Worm (Caenorhabditis elegans): Measurements from ENCODE around the gene F16G10.2.

The F16G10.2 gene

ce11 chrII:2359965-2360364 lies 15.1 kb upstream of the F16G10.2 start, which contains the start of gene F43C11.16:
TSS of gene F43C11.16 (minus strand) at chrII:2360065.
- TF ChIP-seq lin-39 (tag; optimal IDR thresholded peaks at IDR 0.05): no peak
- no peak for TF ChIP-seq C34F6.9 (tag; optimal IDR thresholded peaks at IDR 0.05)
- no peak for TF ChIP-seq nhr-237 (tag; optimal IDR thresholded peaks at IDR 0.05)
- TF ChIP-seq nhr-12 (tag; optimal IDR thresholded peaks at IDR 0.05): no peak
- TF ChIP-seq Y55F3AM.14 (GFP tag; optimal IDR thresholded peaks at IDR 0.05): no peak
- no peak for TF ChIP-seq mab-5 (tag; optimal IDR thresholded peaks at IDR 0.05)
- TF ChIP-seq ceh-82 (tag; optimal IDR thresholded peaks at IDR 0.05): no peak

- no peak for TF ChIP-seq sma-9 (GFP tag; optimal IDR thresholded peaks at IDR 0.05)
- TF ChIP-seq sma-9 (tag; optimal IDR thresholded peaks at IDR 0.05): no peak
- TF ChIP-seq ZK546.5 (tag; optimal IDR thresholded peaks at IDR 0.05): no peak
- no peak for TF ChIP-seq ama-1 (optimal IDR thresholded peaks at IDR 0.05)
- TF ChIP-seq nhr-25 (tag; optimal IDR thresholded peaks at IDR 0.05): no peak
- no peak for TF ChIP-seq ztf-11 (tag; optimal IDR thresholded peaks at IDR 0.05)
- no peak for TF ChIP-seq nhr-129 (tag; optimal IDR thresholded peaks at IDR 0.05)
- TF ChIP-seq nhr-10 (tag; optimal IDR thresholded peaks at IDR 0.05): no peak
- no peak for TF ChIP-seq snpc-4 (tag; optimal IDR thresholded peaks at IDR 0.05)
- no peak for TF ChIP-seq ztf-1 (GFP tag; conservative IDR thresholded peaks at IDR 0.05)
- TF ChIP-seq gmeb-1 (tag; optimal IDR thresholded peaks at IDR 0.05): no peak
Observed at ce11 chrII:2363673-2364072, 11.4 kb upstream of the F16G10.2 start, which contains the start of gene F43C11.11. TSS of gene F43C11.11 (minus strand) at chrII:2363773.

DNA sequence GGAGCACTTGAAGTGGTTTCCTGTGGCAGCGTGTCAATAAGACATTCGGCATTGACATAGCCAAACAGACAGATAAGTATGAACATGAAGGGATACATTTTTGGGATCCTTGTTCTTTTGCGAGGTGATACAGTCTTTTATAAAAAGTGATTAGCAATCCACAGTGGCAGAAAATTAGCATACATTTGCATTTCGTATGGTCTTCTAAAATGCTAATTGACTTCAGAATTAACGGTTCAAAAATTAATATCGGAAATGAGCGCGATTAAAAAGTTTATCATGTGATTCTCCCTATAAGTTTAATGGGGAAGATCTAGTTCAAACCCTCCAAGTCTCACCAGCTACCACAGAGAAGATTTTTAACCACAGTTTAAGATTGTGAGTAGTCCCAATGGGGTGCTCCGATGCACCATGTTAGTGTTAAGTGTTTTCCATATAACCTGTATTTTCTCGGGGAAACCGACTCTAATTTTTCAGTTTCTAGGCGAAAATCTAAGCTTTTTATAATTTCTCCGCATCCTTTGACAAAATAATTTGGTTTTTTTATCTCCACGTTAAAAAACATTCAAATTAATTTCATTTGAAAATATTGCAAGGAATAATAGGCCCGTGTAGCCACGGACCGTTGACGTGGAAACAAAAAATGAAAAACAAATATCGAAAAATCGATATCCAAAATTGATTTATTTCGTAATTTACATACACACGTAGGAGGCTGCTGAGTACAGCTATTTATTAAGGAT lies 8.3 kb upstream of the F16G10.2 start, which contains the start of the genes F43C11.12 and F16G10.5:
TSS of gene F43C11.12 (minus strand) at position 101 of the 743 bp plus-strand sequence.
TSS of gene F16G10.5 (plus strand) at position 693 of the 743 bp plus-strand sequence.
- TF ChIP-seq F13H6.1 (tag; optimal IDR thresholded peaks at IDR 0.05) (no peak), snpc-4 (tag; optimal IDR thresholded peaks at IDR 0.05) (no peak), lin-39 (tag; optimal IDR thresholded peaks at IDR 0.05) (no peak), lsy-2 (tag; optimal IDR thresholded peaks at IDR 0.05) (no peak), dmd-4 (tag; optimal IDR thresholded peaks at IDR 0.05) (no peak), egl-27 (tag; optimal IDR thresholded peaks at IDR 0.05) (no peak)

DNA sequence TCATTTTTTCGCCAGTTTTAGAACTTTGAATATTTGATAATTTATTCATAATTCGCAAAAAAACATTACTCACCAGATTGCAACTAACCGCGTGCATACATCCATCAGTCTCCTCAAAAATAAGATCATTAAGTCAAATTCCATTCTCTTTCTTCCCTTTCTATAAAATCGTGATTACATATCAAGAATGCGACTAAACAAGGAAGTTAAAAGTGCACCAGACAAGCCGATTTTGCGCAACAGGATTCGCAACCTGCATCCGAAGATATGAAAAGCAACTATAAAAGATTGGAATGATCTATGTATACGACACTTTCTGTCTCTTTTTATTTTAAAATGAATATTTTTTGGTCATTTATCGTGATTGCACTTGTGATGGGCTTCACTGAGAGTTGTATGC lies 6.1 kb upstream of the F16G10.2 start, which contains the start of gene hpo-25:
TSS of gene hpo-25 (plus strand) at position 301 of the 400 bp plus-strand sequence.
- TF ChIP-seq ztf-11 (tag; optimal IDR thresholded peaks at IDR 0.05): no peak
- TF ChIP-seq unc-62 (GFP tag; optimal IDR thresholded peaks at IDR 0.05): no peak

ce11 chrII:2372090-2372489 lies 3.0 kb upstream of the F16G10.2 start, which contains the start of gene F16G10.3:
TSS of gene F16G10.3 (plus strand) at chrII:2372390.
- TF ChIP-seq ceh-82 (tag; optimal IDR thresholded peaks at IDR 0.05) (no peak), sma-3 (GFP tag; optimal IDR thresholded peaks at IDR 0.05) (no peak), blmp-1 (tag; optimal IDR thresholded peaks at IDR 0.05; ENCODE audit: insufficient read depth) (no peak), mdl-1 (tag; optimal IDR thresholded peaks at IDR 0.05) (no peak), unc-39 (tag; optimal IDR thresholded peaks at IDR 0.05) (no peak), C34F6.9 (tag; optimal IDR thresholded peaks at IDR 0.05) (no peak)

DNA sequence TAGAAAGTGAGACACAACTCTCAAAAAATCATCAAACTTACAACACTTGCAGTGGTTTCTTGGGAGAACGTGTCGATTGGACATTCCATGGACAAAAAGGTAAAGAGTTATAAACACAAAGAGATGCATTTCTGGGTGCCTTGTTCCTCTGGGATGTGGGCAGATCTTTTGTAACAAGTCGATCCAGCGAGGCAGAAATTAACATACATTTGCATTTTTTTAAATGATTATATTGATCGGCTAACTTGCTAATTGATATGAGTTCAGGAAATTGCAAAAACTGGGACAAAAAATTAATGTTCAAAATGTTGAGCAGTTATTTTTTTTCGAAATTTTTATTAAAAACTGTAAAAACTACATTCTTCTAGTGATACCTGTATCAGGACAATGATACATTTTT lies 2.7 kb downstream of the F16G10.2 start, which contains the start of gene F16G10.6:
TSS of gene F16G10.6 (minus strand) at position 101 of the 400 bp plus-strand sequence.
- TF ChIP-seq nhr-12 (tag; optimal IDR thresholded peaks at IDR 0.05) (no peak), elt-1 (tag; optimal IDR thresholded peaks at IDR 0.05) (no peak), nhr-77 (tag; optimal IDR thresholded peaks at IDR 0.05) (no peak), ZK546.5 (tag; optimal IDR thresholded peaks at IDR 0.05) (no peak), ceh-16 (tag; optimal IDR thresholded peaks at IDR 0.05) (no peak), lin-11 (tag; optimal IDR thresholded peaks at IDR 0.05) (no peak), F13H6.1 (tag; optimal IDR thresholded peaks at IDR 0.05) (no peak), dmd-4 (tag; optimal IDR thresholded peaks at IDR 0.05) (no peak), ceh-82 (tag; optimal IDR thresholded peaks at IDR 0.05) (no peak), nhr-6 (tag; optimal IDR thresholded peaks at IDR 0.05) (no peak), lin-39 (tag; optimal IDR thresholded peaks at IDR 0.05) (no peak), unc-39 (tag; optimal IDR thresholded peaks at IDR 0.05) (no peak), mdl-1 (tag; optimal IDR thresholded peaks at IDR 0.05) (no peak)
